Fruit fly (Drosophila melanogaster) whole organism, embryonic: Measurements from ENCODE around the gene kni.

Experiments
- ATbp ChIP-seq: fragments of 200-800 bp; sonication (Bioruptor generic); optimal IDR thresholded peaks from 2 replicates; lab custom pipeline; 2017; ENCODE audit warnings: missing biosample characterization, mild to moderate bottlenecking, missing genetic modification characterization, missing genetic modification reagents
- Ada2b ChIP-seq: fragments of 200-800 bp; sonication (Bioruptor generic); IDR thresholded peaks from 2 replicates; pipeline ENCODE4 v1.3.6; 2022; ENCODE audit warnings: missing biosample characterization, missing genetic modification characterization
- Adf1 ChIP-seq: fragments of 200-800 bp; sonication (Bioruptor generic); IDR thresholded peaks from 2 replicates; pipeline ENCODE4 v1.3.6; 2022; ENCODE audit warnings: missing biosample characterization, missing genetic modification characterization
- Bgb ChIP-seq: fragments of 200-800 bp; sonication (Bioruptor generic); IDR thresholded peaks from 2 replicates; pipeline ENCODE4 v1.3.6; 2022; ENCODE audit warnings: missing biosample characterization, missing genetic modification characterization; ENCODE audit not compliant: partially characterized antibody
- CG10267 ChIP-seq: fragments of 200-800 bp; sonication (Bioruptor generic); optimal IDR thresholded peaks from 2 replicates; lab custom pipeline; 2018; ENCODE audit warnings: missing biosample characterization, mild to moderate bottlenecking, missing genetic modification characterization, moderate library complexity
- CG10462 ChIP-seq: fragments of 200-800 bp; sonication (Bioruptor generic); optimal IDR thresholded peaks from 2 replicates; lab custom pipeline; 2016; ENCODE audit warnings: missing biosample characterization, missing genetic modification characterization
- CG10654 ChIP-seq: fragments of 200-800 bp; sonication (Bioruptor generic); optimal IDR thresholded peaks from 2 replicates; lab custom pipeline; 2016; ENCODE audit warnings: missing biosample characterization, missing genetic modification characterization
- CG11247 ChIP-seq: fragments of 200-800 bp; sonication (Bioruptor generic); IDR thresholded peaks from 2 replicates; pipeline ENCODE4 v1.3.6; 2022; ENCODE audit warnings: missing biosample characterization, missing genetic modification characterization
- CG12219 ChIP-seq: fragments of 200-800 bp; sonication (Bioruptor generic); optimal IDR thresholded peaks from 3 replicates; lab custom pipeline; 2018; ENCODE audit warnings: missing biosample characterization, mild to moderate bottlenecking, missing genetic modification characterization
- CG12659 ChIP-seq: fragments of 200-800 bp; sonication (Bioruptor generic); optimal IDR thresholded peaks from 3 replicates; lab custom pipeline; 2017; ENCODE audit warnings: mild to moderate bottlenecking, missing biosample characterization, missing genetic modification reagents, missing genetic modification characterization
- CG13894 ChIP-seq: fragments of 200-800 bp; sonication (Bioruptor generic); optimal IDR thresholded peaks from 3 replicates; lab custom pipeline; 2018; ENCODE audit warnings: missing biosample characterization, mild to moderate bottlenecking, missing genetic modification characterization, moderate library complexity
- CG15601 ChIP-seq: fragments of 200-800 bp; sonication (Bioruptor generic); optimal IDR thresholded peaks from 3 replicates; lab custom pipeline; 2019; ENCODE audit warnings: missing biosample characterization, mild to moderate bottlenecking, missing genetic modification characterization, moderate library complexity
- CG17385 ChIP-seq: fragments of 200-800 bp; sonication (Bioruptor generic); optimal IDR thresholded peaks from 3 replicates; lab custom pipeline; 2018; ENCODE audit warnings: missing biosample characterization, mild to moderate bottlenecking, missing genetic modification characterization
- CG3163 ChIP-seq: fragments of 200-800 bp; sonication (Bioruptor generic); optimal IDR thresholded peaks from 3 replicates; lab custom pipeline; 2016; ENCODE audit warnings: missing biosample characterization, missing genetic modification characterization
- CG3281 ChIP-seq: fragments of 200-800 bp; sonication (Bioruptor generic); optimal IDR thresholded peaks from 3 replicates; lab custom pipeline; 2017; ENCODE audit warnings: missing biosample characterization, mild to moderate bottlenecking, missing genetic modification characterization
- CG4404 ChIP-seq: fragments of 200-800 bp; sonication (Bioruptor generic); IDR thresholded peaks from 2 replicates; pipeline ENCODE4 v1.3.6; 2022; ENCODE audit warnings: missing biosample characterization, missing genetic modification characterization
- CG4820 ChIP-seq: fragments of 200-800 bp; sonication (Bioruptor generic); optimal IDR thresholded peaks from 3 replicates; lab custom pipeline; 2016; ENCODE audit warnings: missing biosample characterization, missing genetic modification characterization
- CG9437 ChIP-seq: fragments of 200-800 bp; sonication (Bioruptor generic); optimal IDR thresholded peaks from 2 replicates; lab custom pipeline; 2018; ENCODE audit warnings: missing biosample characterization, mild to moderate bottlenecking, missing genetic modification characterization
- D ChIP-seq, 2 experiments: fragments of 200-800 bp in 1 of 2; fragments of >200 bp in 1 of 2; sonication (Bioruptor generic) in 1 of 2; optimal IDR thresholded peaks; 2 replicates in 1 of 2; 3 replicates in 1 of 2; lab custom pipeline; 2017; ENCODE audit warnings: mild to moderate bottlenecking in 1 of 2, missing biosample characterization in 1 of 2, missing genetic modification characterization in 1 of 2, missing genetic modification reagents in 1 of 2
- Deaf1 ChIP-seq: fragments of 200-800 bp; optimal IDR thresholded peaks from 3 replicates; lab custom pipeline; 2019; ENCODE audit warnings: missing biosample characterization, mild to moderate bottlenecking, missing genetic modification characterization, moderate library complexity
- Fer1 ChIP-seq: fragments of 200-800 bp; sonication (Bioruptor generic); optimal IDR thresholded peaks from 2 replicates; lab custom pipeline; 2017; ENCODE audit warnings: missing biosample characterization, mild to moderate bottlenecking, missing genetic modification characterization
- Gug ChIP-seq: fragments of 200-800 bp; sonication (Bioruptor generic); IDR thresholded peaks from 4 replicates; pipeline ENCODE4 v1.3.6; 2022; ENCODE audit warnings: missing biosample characterization, missing genetic modification characterization
- Hey ChIP-seq: fragments of 200-800 bp; sonication (Bioruptor generic); optimal IDR thresholded peaks from 3 replicates; lab custom pipeline; 2018; ENCODE audit warnings: missing biosample characterization, mild to moderate bottlenecking, missing genetic modification characterization
- Jarid2 ChIP-seq: fragments of 200-800 bp; sonication (Bioruptor generic); optimal IDR thresholded peaks from 3 replicates; lab custom pipeline; 2017; ENCODE audit warnings: mild to moderate bottlenecking, missing biosample characterization, missing genetic modification reagents, missing genetic modification characterization
- Nf-YA ChIP-seq: fragments of 200-800 bp; sonication (Bioruptor generic); IDR thresholded peaks from 2 replicates; pipeline ENCODE4 v1.3.6; 2022; ENCODE audit warnings: missing biosample characterization, missing genetic modification characterization
- Nf-YB ChIP-seq: fragments of 200-800 bp; sonication (Bioruptor generic); optimal IDR thresholded peaks from 3 replicates; lab custom pipeline; 2019; ENCODE audit warnings: missing biosample characterization, mild to moderate bottlenecking, missing genetic modification characterization, moderate library complexity
- Opbp ChIP-seq: fragments of 200-800 bp; sonication (Bioruptor generic); IDR thresholded peaks from 3 replicates; pipeline ENCODE4 v1.3.6; 2022; ENCODE audit warnings: missing biosample characterization, missing genetic modification characterization; ENCODE audit not compliant: partially characterized antibody
- Rx ChIP-seq: fragments of 200-800 bp; sonication (Bioruptor generic); IDR thresholded peaks from 2 replicates; pipeline ENCODE4 v1.3.6; 2022; ENCODE audit warnings: missing biosample characterization, missing genetic modification characterization
- Trl ChIP-seq, 3 experiments: fragments of >200 bp in 2 of 3; fragments of 200-800 bp in 1 of 3; sonication (Bioruptor generic) in 1 of 3; optimal IDR thresholded peaks; 2 replicates in 1 of 3; 3 replicates in 2 of 3; lab custom pipeline; 2016 to 2017; ENCODE audit warnings: missing biosample characterization in 1 of 3, missing genetic modification characterization in 1 of 3
- al ChIP-seq: fragments of 200-800 bp; sonication (Bioruptor generic); IDR thresholded peaks from 2 replicates; pipeline ENCODE4 v1.3.6; 2022; ENCODE audit warnings: missing biosample characterization, missing genetic modification characterization
- chn ChIP-seq: fragments of 200-800 bp; sonication (Bioruptor generic); optimal IDR thresholded peaks from 2 replicates; lab custom pipeline; 2016; ENCODE audit warnings: missing biosample characterization, missing genetic modification characterization
- dan ChIP-seq: fragments of 200-800 bp; sonication (Bioruptor generic); IDR thresholded peaks from 2 replicates; pipeline ENCODE4 v1.3.6; 2022; ENCODE audit warnings: missing biosample characterization, missing genetic modification characterization
- fd3F ChIP-seq: fragments of 200-800 bp; sonication (Bioruptor generic); optimal IDR thresholded peaks from 2 replicates; lab custom pipeline; 2018; ENCODE audit warnings: missing biosample characterization, mild to moderate bottlenecking, missing genetic modification characterization, moderate library complexity
- mam ChIP-seq: fragments of 200-800 bp; sonication (Bioruptor generic); optimal IDR thresholded peaks from 3 replicates; lab custom pipeline; 2016; ENCODE audit warnings: missing biosample characterization, missing genetic modification characterization
- nerfin-2 ChIP-seq: fragments of 200-800 bp; sonication (Bioruptor generic); IDR thresholded peaks from 2 replicates; pipeline ENCODE4 v1.3.6; 2022; ENCODE audit warnings: missing biosample characterization, missing genetic modification characterization; ENCODE audit not compliant: partially characterized antibody
- p53 ChIP-seq: fragments of 200-800 bp; sonication (Bioruptor generic); optimal IDR thresholded peaks from 2 replicates; lab custom pipeline; 2016; ENCODE audit warnings: missing biosample characterization, missing genetic modification characterization
- pan ChIP-seq, 4 experiments: fragments of >200 bp in 3 of 4; fragments of 200-800 bp in 1 of 4; sonication (Bioruptor generic) in 1 of 4; optimal IDR thresholded peaks in 3 of 4; IDR thresholded peaks in 1 of 4; 2 replicates each; pipeline versions ENCODE4 v1.3.6 to Lab custom; 2017 to 2022; ENCODE audit warnings: missing biosample characterization in 2 of 4, missing genetic modification characterization in 2 of 4, mixed read lengths in 1 of 4
- pum ChIP-seq: fragments of 200-800 bp; sonication (Bioruptor generic); optimal IDR thresholded peaks from 2 replicates; lab custom pipeline; 2016; ENCODE audit warnings: missing biosample characterization, missing genetic modification characterization
- row ChIP-seq: fragments of 200-800 bp; sonication (Bioruptor generic); IDR thresholded peaks from 3 replicates; pipeline ENCODE4 v1.3.6; 2022; ENCODE audit warnings: missing biosample characterization, missing genetic modification characterization
- slp2 ChIP-seq: fragments of 200-800 bp; sonication (Bioruptor generic); optimal IDR thresholded peaks from 2 replicates; lab custom pipeline; 2016; ENCODE audit warnings: missing biosample characterization, missing genetic modification characterization
- tin ChIP-seq: fragments of 200-800 bp; sonication (Bioruptor generic); optimal IDR thresholded peaks from 3 replicates; lab custom pipeline; 2016; ENCODE audit warnings: missing biosample characterization, missing genetic modification characterization
- toy ChIP-seq: fragments of 200-800 bp; sonication (Bioruptor generic); IDR thresholded peaks from 2 replicates; pipeline ENCODE4 v1.3.6; 2022; ENCODE audit warnings: missing biosample characterization, missing genetic modification characterization
- unpg ChIP-seq: fragments of 200-800 bp; sonication (Bioruptor generic); optimal IDR thresholded peaks from 3 replicates; lab custom pipeline; 2018; ENCODE audit warnings: missing biosample characterization, mild to moderate bottlenecking, missing genetic modification characterization, moderate library complexity

kni gene

DNA sequence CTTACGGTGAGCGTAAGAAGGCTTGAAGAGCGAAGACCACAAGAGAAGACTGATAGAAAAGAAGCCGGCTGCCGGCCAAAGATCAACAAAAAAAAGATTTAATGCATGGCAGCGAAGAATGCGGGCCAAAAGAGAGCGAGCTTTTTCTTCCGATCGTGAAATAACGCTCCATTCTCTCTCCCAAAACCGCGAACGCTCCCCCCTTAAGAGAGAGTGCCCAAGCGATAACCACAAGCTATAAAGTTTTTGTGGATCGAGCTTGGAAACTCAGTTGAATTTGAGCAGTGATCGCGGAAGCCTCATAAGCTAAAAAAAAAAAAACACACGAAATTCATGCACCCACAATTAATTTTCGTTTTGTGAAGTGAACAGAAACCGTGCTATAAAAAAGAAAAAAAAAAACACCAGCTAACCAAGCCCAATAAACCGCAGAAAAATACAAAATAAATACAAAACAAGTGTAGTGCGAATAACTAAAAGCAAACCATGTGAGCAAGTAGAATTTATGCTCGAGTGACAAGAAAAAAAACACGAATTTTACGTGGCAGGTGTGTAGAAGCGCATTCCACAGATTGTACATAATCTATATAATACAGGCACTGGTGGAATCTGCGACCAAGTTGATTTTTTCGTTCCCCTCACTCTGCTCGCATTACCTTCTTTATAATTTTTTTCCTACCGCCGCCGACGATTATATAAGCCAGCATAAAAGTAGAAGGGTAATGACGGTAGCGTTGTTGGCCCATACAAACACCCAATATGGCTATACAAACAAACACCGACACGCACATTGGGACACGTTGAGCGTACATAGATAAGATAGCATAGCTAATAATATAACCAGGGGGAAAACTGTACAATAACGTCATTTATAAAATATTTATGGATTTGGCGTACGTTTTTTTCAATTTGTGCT lies 35.4 kb upstream of the kni start, which contains the start of gene CG13252 (continued):
- peak; percentile 62 for TF ChIP-seq ATbp (GFP tag; lab: Kevin White, UChicago)
- TF ChIP-seq CG3163, result peak; percentile 89
- TF ChIP-seq p53 (GFP tag; lab: Kevin White, UChicago), result no peak
- peak; percentile 52 for TF ChIP-seq Hey (tag; lab: Kevin White, UChicago)
- TF ChIP-seq CG12219 (GFP tag; lab: Kevin White, UChicago), result peak; percentile 32

- no peak for TF ChIP-seq mam (GFP tag; lab: Kevin White, UChicago)
Measured at dm6 chr3L:20729415-20729814, 34.2 kb upstream of the kni start.

DNA sequence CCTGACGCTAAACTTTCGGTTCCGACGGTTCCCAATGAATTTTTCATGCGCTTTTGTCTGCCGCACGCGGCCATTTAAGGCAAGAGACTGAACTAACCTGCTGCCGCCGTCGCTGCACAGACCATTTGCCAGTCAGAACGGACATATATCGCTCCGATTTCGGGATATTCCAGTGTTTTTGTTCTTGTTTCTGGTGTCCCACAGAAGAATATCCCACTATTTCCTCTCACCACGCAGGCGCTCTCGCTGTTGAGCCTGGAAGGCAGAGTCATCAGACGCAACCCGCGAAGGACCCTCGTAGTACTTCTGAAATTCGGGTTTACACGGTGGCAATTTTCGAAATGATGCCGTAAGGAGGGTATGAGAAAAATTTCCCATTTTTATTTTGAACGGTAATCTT lies 23.9 kb upstream of the kni start, which contains the start of gene cmpy:
cmpy (minus strand) TSS at position 101 of the 400 bp plus-strand sequence.
- TF ChIP-seq Ada2b (no peak), Fer1 (peak; percentile 15), pan (optimal IDR thresholded peaks at IDR 0.05; lab: Kevin White, UChicago) (no peak), pan (GFP tag; optimal IDR thresholded peaks at IDR 0.05 in 1 of 2, IDR thresholded peaks at IDR 0.05 in 1 of 2) (no peak), CG15601 (tag; lab: Kevin White, UChicago) (peak; percentile 8), pum (no peak), CG17385 (GFP tag; lab: Kevin White, UChicago) (no peak), nerfin-2 (GFP tag; lab: Robert Waterston, UW) (0 out of 2 replicates have a peak, but pooled peaks have one; percentile 16), toy (GFP tag; lab: Robert Waterston, UW) (no peak), chn (GFP tag; lab: Kevin White, UChicago) (no peak), CG3281 (no peak), fd3F (no peak), al (GFP tag; lab: Robert Waterston, UW) (no peak), CG4820 (GFP tag; lab: Kevin White, UChicago) (peak; percentile 12), Trl (optimal IDR thresholded peaks at IDR 0.05; lab: Kevin White, UChicago) (peak in 1 of 2 experiments; percentile 0), Trl (GFP tag; optimal IDR thresholded peaks at IDR 0.05; lab: Kevin White, UChicago) (no peak), Deaf1 (tag; lab: Kevin White, UChicago) (peak; percentile 22), Opbp (GFP tag; lab: Robert Waterston, UW) (0 out of 3 replicates have a peak, but pooled peaks have one; percentile 28), CG13894 (tag; lab: Kevin White, UChicago) (peak; percentile 47), CG4404 (no peak), Gug (no peak), Jarid2 (GFP tag; lab: Kevin White, UChicago) (peak; percentile 8), Nf-YA (GFP tag; lab: Robert Waterston, UW) (no peak), Nf-YB (GFP tag; lab: Kevin White, UChicago) (no peak), CG10267 (tag; lab: Kevin White, UChicago) (no peak), row (0 out of 3 replicates have a peak, but pooled peaks have one; percentile 30), CG11247 (no peak), CG12659 (GFP tag; lab: Kevin White, UChicago) (peak; percentile 7), CG9437 (no peak), Bgb (GFP tag; lab: Robert Waterston, UW) (peak; percentile 26; the same call in 1 of the 2 replicates), CG10462 (GFP tag; lab: Kevin White, UChicago) (no peak), tin (GFP tag; lab: Kevin White, UChicago) (no peak), slp2 (GFP tag; lab: Kevin White, UChicago) (no peak), CG10654 (GFP tag; lab: Kevin White, UChicago) (no peak), unpg (GFP tag; lab: Kevin White, UChicago) (no peak), dan (GFP tag; lab: Robert Waterston, UW) (no peak), Rx (GFP tag; lab: Robert Waterston, UW) (no peak), Adf1 (GFP tag; lab: Robert Waterston, UW) (0 out of 2 replicates have a peak, but pooled peaks have one; percentile 10), D (optimal IDR thresholded peaks at IDR 0.05; lab: Kevin White, UChicago) (no peak), D (GFP tag; optimal IDR thresholded peaks at IDR 0.05; lab: Kevin White, UChicago) (no peak)
